Fruit fly (Drosophila melanogaster): ENCODE results near the gene CG12605.

The CG12605 gene

DNA sequence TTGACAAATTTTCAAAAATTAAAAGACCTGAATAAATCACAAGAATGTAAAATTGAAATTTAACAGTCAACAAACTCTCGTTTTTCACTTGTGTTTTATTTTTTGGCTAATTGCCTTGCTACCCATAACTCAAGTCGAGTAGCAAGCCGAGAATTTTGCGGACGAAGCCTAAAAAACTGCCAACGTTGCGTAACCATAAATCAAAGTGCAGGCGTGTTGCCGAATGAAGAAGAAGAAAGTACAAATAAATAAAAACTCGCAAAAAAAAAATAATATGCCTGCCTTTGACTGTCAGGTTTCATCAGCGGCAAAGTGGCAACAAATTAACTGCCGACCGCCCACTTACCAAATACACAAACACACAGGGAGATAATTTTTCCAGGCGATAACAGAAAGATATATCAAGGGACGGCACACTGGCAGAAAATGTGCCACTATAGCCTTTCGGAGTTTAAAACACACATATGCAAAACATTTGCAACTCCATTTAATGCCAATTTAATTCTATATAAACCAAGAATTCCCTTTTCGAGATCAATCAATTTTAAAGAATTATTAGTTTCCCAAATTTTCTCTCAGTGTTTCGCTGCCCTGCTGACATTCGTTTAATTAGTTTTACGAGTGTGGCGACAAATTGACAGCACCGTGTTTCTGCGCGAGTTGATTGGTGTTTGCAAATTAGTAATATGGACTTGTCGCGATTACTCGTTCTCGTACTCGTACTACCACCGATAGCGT lies 36.2 kb downstream of the CG12605 start:
- TF ChIP-seq lz (GFP tag; optimal IDR thresholded peaks at IDR 0.05), result peak; percentile 85
- TF ChIP-seq CG4318 (GFP tag; optimal IDR thresholded peaks at IDR 0.05), result peak; percentile 55
- TF ChIP-seq CG9139 (GFP tag; optimal IDR thresholded peaks at IDR 0.05), result no peak
- peak; percentile 78 for TF ChIP-seq Hr4 (GFP tag; optimal IDR thresholded peaks at IDR 0.05)
- TF ChIP-seq Eip78C (GFP tag), result peak; percentile 93
- TF ChIP-seq CG3919 (GFP tag; optimal IDR thresholded peaks at IDR 0.05), result peak; percentile 80
- peak; percentile 82 for TF ChIP-seq CG8119 (GFP tag; IDR thresholded peaks at IDR 0.05)
- TF ChIP-seq CG8632 (GFP tag; optimal IDR thresholded peaks at IDR 0.05), result peak; percentile 84
- peak; percentile 53 for TF ChIP-seq Lpt (GFP tag; optimal IDR thresholded peaks at IDR 0.05)
- TF ChIP-seq ss (GFP tag; optimal IDR thresholded peaks at IDR 0.05), result peak in 1 of 2 experiments; percentile 35
- peak; percentile 89 for TF ChIP-seq cyc (GFP tag; optimal IDR thresholded peaks at IDR 0.05)
- peak; percentile 62 for TF ChIP-seq CG11762 (GFP tag; optimal IDR thresholded peaks at IDR 0.05; ENCODE audit: insufficient read depth)
- TF ChIP-seq CG6276 (GFP tag; optimal IDR thresholded peaks at IDR 0.05), result peak; percentile 53
- TF ChIP-seq CG6792 (GFP tag; optimal IDR thresholded peaks at IDR 0.05), result peak; percentile 85
- peak; percentile 86 for TF ChIP-seq Sox15 (GFP tag; optimal IDR thresholded peaks at IDR 0.05)
- peak; percentile 75 for TF ChIP-seq CG32006 (GFP tag; optimal IDR thresholded peaks at IDR 0.05)
- peak; percentile 93 for TF ChIP-seq Met (GFP tag; optimal IDR thresholded peaks at IDR 0.05)
- peak; percentile 51 to 62 for TF ChIP-seq salr (GFP tag; optimal IDR thresholded peaks at IDR 0.05)
- peak; percentile 95 for TF ChIP-seq Hr39 (GFP tag; optimal IDR thresholded peaks at IDR 0.05)
- TF ChIP-seq svp (GFP tag), result peak; percentile 96
- peak; percentile 87 for TF ChIP-seq acj6 (GFP tag; optimal IDR thresholded peaks at IDR 0.05)
- TF ChIP-seq dsx (GFP tag; optimal IDR thresholded peaks at IDR 0.05; ENCODE audit: poor library complexity, severe bottlenecking), result peak; percentile 60
- TF ChIP-seq CG6808 (GFP tag; optimal IDR thresholded peaks at IDR 0.05), result peak; percentile 29
- TF ChIP-seq CG8319 (GFP tag; optimal IDR thresholded peaks at IDR 0.05), result peak; percentile 71
- peak; percentile 91 for TF ChIP-seq Sox102F (GFP tag; optimal IDR thresholded peaks at IDR 0.05)
- TF ChIP-seq Hr38 (GFP tag; optimal IDR thresholded peaks at IDR 0.05), result no peak
- TF ChIP-seq Smox (GFP tag; optimal IDR thresholded peaks at IDR 0.05), result peak; percentile 90
- TF ChIP-seq Eip75B (GFP tag; optimal IDR thresholded peaks at IDR 0.05), result peak; percentile 74
- TF ChIP-seq OdsH (GFP tag; optimal IDR thresholded peaks at IDR 0.05), result peak; percentile 86
- peak; percentile 57 for TF ChIP-seq CG1621 (tag; optimal IDR thresholded peaks at IDR 0.05)
- TF ChIP-seq spab (GFP tag; optimal IDR thresholded peaks at IDR 0.05), result peak; percentile 27
- peak; percentile 70 for TF ChIP-seq Gug (GFP tag; IDR thresholded peaks at IDR 0.05)
- TF ChIP-seq fkh (GFP tag; optimal IDR thresholded peaks at IDR 0.05), result peak; percentile 55
- TF ChIP-seq CG11294 (GFP tag; IDR thresholded peaks at IDR 0.05), result peak; percentile 37; the same call in 1 of the 2 replicates
- TF ChIP-seq CG31627 (GFP tag; optimal IDR thresholded peaks at IDR 0.05), result peak; percentile 95
- TF ChIP-seq Sox14 (GFP tag; optimal IDR thresholded peaks at IDR 0.05), result peak; percentile 90
- TF ChIP-seq vri (GFP tag; optimal IDR thresholded peaks at IDR 0.05), result peak; percentile 92
- TF ChIP-seq fd59A (GFP tag; optimal IDR thresholded peaks at IDR 0.05), result peak; percentile 73
- peak; percentile 16 for TF ChIP-seq CG16779 (tag; optimal IDR thresholded peaks at IDR 0.05)
- peak; percentile 78 for TF ChIP-seq CG15336 (GFP tag; IDR thresholded peaks at IDR 0.05)
- peak; percentile 81 for TF ChIP-seq Ets21C (GFP tag; optimal IDR thresholded peaks at IDR 0.05)
- TF ChIP-seq CG7368 (GFP tag; optimal IDR thresholded peaks at IDR 0.05), result peak; percentile 73
- peak; percentile 92 for TF ChIP-seq esn (GFP tag; optimal IDR thresholded peaks at IDR 0.05)
- TF ChIP-seq Ets96B (tag; optimal IDR thresholded peaks at IDR 0.05), result peak; percentile 55
- peak; percentile 68 for TF ChIP-seq CG10631 (GFP tag; optimal IDR thresholded peaks at IDR 0.05)
- no peak for TF ChIP-seq CG3032 (tag; optimal IDR thresholded peaks at IDR 0.05)
- TF ChIP-seq eg (GFP tag; IDR thresholded peaks at IDR 0.05), result peak; percentile 80
- TF ChIP-seq CG34406 (GFP tag; optimal IDR thresholded peaks at IDR 0.05), result peak; percentile 91
- peak; percentile 18 for TF ChIP-seq fd85E (GFP tag; optimal IDR thresholded peaks at IDR 0.05)
- TF ChIP-seq achi (GFP tag; optimal IDR thresholded peaks at IDR 0.05), result peak; percentile 84
- TF ChIP-seq CG11902 (GFP tag; optimal IDR thresholded peaks at IDR 0.05), result peak; percentile 83

All from whole organism, prepupa.